Fruit fly (Drosophila melanogaster): ENCODE results near the gene CG15754.
A peak's percentile ranks its signal among the peaks of the same experiment; 100 is the strongest.

dm6 chrX:13572382-13572781 lies 44.6 kb downstream of the CG15754 start:
- TF ChIP-seq CG14711 (tag; optimal IDR thresholded peaks at IDR 0.05) (no peak), toe (GFP tag; optimal IDR thresholded peaks at IDR 0.05) (no peak), Mnt (GFP tag; optimal IDR thresholded peaks at IDR 0.05) (no peak), CG33017 (tag; optimal IDR thresholded peaks at IDR 0.05) (no peak), kay (GFP tag; ENCODE audit: borderline replicate concordance) (no peak), cic (GFP tag; optimal IDR thresholded peaks at IDR 0.05) (no peak), Hr96 (GFP tag; optimal IDR thresholded peaks at IDR 0.05) (no peak), CG11617 (GFP tag; optimal IDR thresholded peaks at IDR 0.05) (no peak), ovo (GFP tag; optimal IDR thresholded peaks at IDR 0.05) (no peak), cnc (optimal IDR thresholded peaks at IDR 0.05) (no peak), bab1 (GFP tag; optimal IDR thresholded peaks at IDR 0.05) (peak; percentile 15)

All from whole organism, adult.